Fruit fly (Drosophila melanogaster): Measurements from ENCODE around the gene CG13068.

Gene CG13068

DNA sequence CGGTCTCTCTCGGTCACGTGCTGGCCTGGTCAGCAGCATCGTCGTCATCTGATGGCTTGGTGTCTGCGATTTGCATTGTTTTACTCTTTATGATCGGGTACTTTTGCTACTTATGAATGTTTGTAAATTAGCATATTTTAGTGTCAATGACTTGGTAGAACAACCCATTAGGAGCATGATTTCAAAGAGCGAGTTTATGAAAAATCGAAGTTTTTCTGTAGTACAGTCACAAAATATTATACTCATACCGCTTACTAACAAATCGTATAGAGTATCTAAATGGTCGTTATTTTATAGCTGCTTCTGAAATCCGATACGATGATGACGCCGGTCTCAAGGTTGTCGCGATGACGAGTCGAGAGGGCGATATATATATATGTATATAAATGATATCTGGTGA is 17.1 kb downstream of the CG13068 start (continued):
- TF ChIP-seq vri (GFP tag; optimal IDR thresholded peaks at IDR 0.05) (peak; percentile 13), CG8632 (GFP tag; optimal IDR thresholded peaks at IDR 0.05) (peak; percentile 67), svp (GFP tag) (peak; percentile 39), lz (GFP tag; optimal IDR thresholded peaks at IDR 0.05) (peak; percentile 24), Hr38 (GFP tag; optimal IDR thresholded peaks at IDR 0.05) (no peak), Eip75B (GFP tag; optimal IDR thresholded peaks at IDR 0.05) (peak; percentile 71), Met (GFP tag; optimal IDR thresholded peaks at IDR 0.05) (peak; percentile 19), CG6792 (GFP tag; optimal IDR thresholded peaks at IDR 0.05) (peak; percentile 64), Sox14 (GFP tag; optimal IDR thresholded peaks at IDR 0.05) (peak; percentile 51), spab (GFP tag; optimal IDR thresholded peaks at IDR 0.05) (peak; percentile 78), CG10631 (GFP tag; optimal IDR thresholded peaks at IDR 0.05) (peak; percentile 54), CG6276 (GFP tag; optimal IDR thresholded peaks at IDR 0.05) (no peak), topi (GFP tag; optimal IDR thresholded peaks at IDR 0.05) (peak; percentile 35), CG15336 (GFP tag; IDR thresholded peaks at IDR 0.05) (no peak), dsx (GFP tag; optimal IDR thresholded peaks at IDR 0.05; ENCODE audit: poor library complexity, severe bottlenecking) (peak; percentile 77), CG8319 (GFP tag; optimal IDR thresholded peaks at IDR 0.05) (peak; percentile 38), Eip93F (GFP tag; optimal IDR thresholded peaks at IDR 0.05) (no peak), net (GFP tag; optimal IDR thresholded peaks at IDR 0.05) (peak; percentile 50), Hr4 (GFP tag; optimal IDR thresholded peaks at IDR 0.05) (no peak), CG7368 (GFP tag; optimal IDR thresholded peaks at IDR 0.05) (peak; percentile 43), acj6 (GFP tag; optimal IDR thresholded peaks at IDR 0.05) (peak; percentile 64), CG11902 (GFP tag; optimal IDR thresholded peaks at IDR 0.05) (peak; percentile 17), CG6808 (GFP tag; optimal IDR thresholded peaks at IDR 0.05) (peak; percentile 77), CG34406 (GFP tag; optimal IDR thresholded peaks at IDR 0.05) (peak; percentile 58), CG31627 (GFP tag; optimal IDR thresholded peaks at IDR 0.05) (peak; percentile 4), CG16779 (tag; optimal IDR thresholded peaks at IDR 0.05) (peak; percentile 30), OdsH (GFP tag; optimal IDR thresholded peaks at IDR 0.05) (peak; percentile 46), CG3032 (tag; optimal IDR thresholded peaks at IDR 0.05) (peak; percentile 85), Sox15 (GFP tag; optimal IDR thresholded peaks at IDR 0.05) (peak; percentile 39), Gug (GFP tag; IDR thresholded peaks at IDR 0.05) (no peak), CG11762 (GFP tag; optimal IDR thresholded peaks at IDR 0.05; ENCODE audit: insufficient read depth) (peak; percentile 8), achi (GFP tag; optimal IDR thresholded peaks at IDR 0.05) (peak; percentile 53)

DNA sequence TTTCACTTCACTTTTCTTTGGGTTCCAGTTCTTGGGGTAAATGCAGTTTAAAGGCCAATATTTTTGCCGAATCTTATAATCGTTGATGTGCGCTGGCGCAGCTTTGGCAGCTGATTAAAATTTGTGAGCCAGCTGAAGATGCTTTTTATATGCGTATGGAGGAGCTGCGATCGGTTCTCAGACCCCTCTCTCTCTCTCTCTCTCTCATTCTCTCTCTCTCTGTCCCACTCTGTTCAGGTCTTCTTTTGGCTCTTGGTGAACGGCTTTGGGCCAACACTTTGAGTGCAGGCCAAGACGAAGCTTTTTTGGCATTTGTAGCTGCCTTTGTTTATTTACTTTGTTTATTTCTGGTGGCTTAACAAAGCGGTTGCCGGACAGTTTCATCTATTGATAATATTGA is 19.1 kb downstream of the CG13068 start, which contains the start of gene CG13046:
Gene CG13046 (minus strand): TSS at position 101 of the 400 bp plus-strand sequence.
- no peak for TF ChIP-seq Hr38 (GFP tag; optimal IDR thresholded peaks at IDR 0.05)
- TF ChIP-seq fd85E (GFP tag; optimal IDR thresholded peaks at IDR 0.05), result no peak
- TF ChIP-seq acj6 (GFP tag; optimal IDR thresholded peaks at IDR 0.05), result no peak
- TF ChIP-seq Eip93F (GFP tag; optimal IDR thresholded peaks at IDR 0.05), result no peak
- TF ChIP-seq salr (GFP tag; optimal IDR thresholded peaks at IDR 0.05), result no peak
- TF ChIP-seq CG4318 (GFP tag; optimal IDR thresholded peaks at IDR 0.05), result no peak
- no peak for TF ChIP-seq dsx (GFP tag; optimal IDR thresholded peaks at IDR 0.05; ENCODE audit: poor library complexity, severe bottlenecking)
- no peak for TF ChIP-seq CG1621 (tag; optimal IDR thresholded peaks at IDR 0.05)
- TF ChIP-seq CG11902 (GFP tag; optimal IDR thresholded peaks at IDR 0.05), result no peak
- TF ChIP-seq CG3919 (GFP tag; optimal IDR thresholded peaks at IDR 0.05), result no peak
- no peak for TF ChIP-seq vri (GFP tag; optimal IDR thresholded peaks at IDR 0.05)
- no peak for TF ChIP-seq net (GFP tag; optimal IDR thresholded peaks at IDR 0.05)
- TF ChIP-seq Hr4 (GFP tag; optimal IDR thresholded peaks at IDR 0.05), result no peak
- no peak for TF ChIP-seq CG6276 (GFP tag; optimal IDR thresholded peaks at IDR 0.05)
- no peak for TF ChIP-seq CG6854 (GFP tag; optimal IDR thresholded peaks at IDR 0.05)
- no peak for TF ChIP-seq CG6163 (GFP tag; IDR thresholded peaks at IDR 0.05)
- no peak for TF ChIP-seq CG7368 (GFP tag; optimal IDR thresholded peaks at IDR 0.05)
- TF ChIP-seq eg (GFP tag; IDR thresholded peaks at IDR 0.05), result no peak
- no peak for TF ChIP-seq CG32006 (GFP tag; optimal IDR thresholded peaks at IDR 0.05)

All from whole organism, prepupa.